Fruit fly (Drosophila melanogaster) ovary, adult (tissue): Measurements from ENCODE around the gene Sp212.

Experiments used
- CG17801 ChIP-seq: fragments of 200-800 bp; optimal IDR thresholded peaks from 2 replicates; lab custom pipeline; 2019; ENCODE audit warnings: missing biosample characterization, mild to moderate bottlenecking, missing genetic modification characterization, moderate library complexity; ENCODE audit not compliant: partially characterized antibody

Gene Sp212

dm6 chr3R:14224105-14224574 is at the start of gene Sp212:
Sp212 (minus strand) TSS chr3R:14224155.
- TF ChIP-seq CG17801 (GFP tag; lab: Kevin White, UChicago): no peak

dm6 chr3R:14262087-14262486 is 38.1 kb upstream of the Sp212 start, which contains the start of the genes CG14839 and CG14841:
CG14839 (plus strand) TSS chr3R:14262387.
CG14841 (minus strand) TSS chr3R:14262418.
- TF ChIP-seq CG17801 (GFP tag; lab: Kevin White, UChicago): no peak

dm6 chr3R:14261113-14261512 is 37.2 kb upstream of the Sp212 start, which contains the start of gene CG14840:
CG14840 (minus strand) TSS chr3R:14261213.
- TF ChIP-seq CG17801 (GFP tag; lab: Kevin White, UChicago): no peak

dm6 chr3R:14259821-14260220 is 35.9 kb upstream of the Sp212 start, which contains the start of gene MetRS-m:
MetRS-m (minus strand) TSS chr3R:14259991.
- TF ChIP-seq CG17801 (GFP tag; lab: Kevin White, UChicago): no peak

dm6 chr3R:14255808-14256207 is 31.9 kb upstream of the Sp212 start, which contains the start of gene CG43179:
CG43179 (plus strand) TSS chr3R:14256108.
- no peak for TF ChIP-seq CG17801 (GFP tag; lab: Kevin White, UChicago)

- no peak for TF ChIP-seq CG17801 (GFP tag; lab: Kevin White, UChicago)
Measured at dm6 chr3R:14245371-14245770, 21.4 kb upstream of the Sp212 start, which contains the start of gene CG9616. CG9616 (minus strand) TSS chr3R:14245471.

dm6 chr3R:14244577-14244976 is 20.6 kb upstream of the Sp212 start, which contains the start of gene CG43291:
CG43291 (minus strand) TSS chr3R:14244677.
- no peak for TF ChIP-seq CG17801 (GFP tag; lab: Kevin White, UChicago)

- no peak for TF ChIP-seq CG17801 (GFP tag; lab: Kevin White, UChicago)
Measured at dm6 chr3R:14229045-14229444, 5.1 kb upstream of the Sp212 start, which contains the start of gene CG9624. CG9624 (minus strand) TSS chr3R:14229145.

- no peak for TF ChIP-seq CG17801 (GFP tag; lab: Kevin White, UChicago)
Measured at dm6 chr3R:14226662-14227061, 2.7 kb upstream of the Sp212 start, which contains the start of gene CG9631. CG9631 (minus strand) TSS chr3R:14226762.

- no peak for TF ChIP-seq CG17801 (GFP tag; lab: Kevin White, UChicago)
Measured at dm6 chr3R:14221484-14221883, 2.5 kb downstream of the Sp212 start, which contains the start of gene CG33109. CG33109 (minus strand) TSS chr3R:14221584.

- no peak for TF ChIP-seq CG17801 (GFP tag; lab: Kevin White, UChicago)
Measured at dm6 chr3R:14220105-14220504, 3.9 kb downstream of the Sp212 start, which contains the start of gene CG31326. CG31326 (minus strand) TSS chr3R:14220205.

dm6 chr3R:14217839-14218238 is 6.1 kb downstream of the Sp212 start, which contains the start of gene CG9649:
CG9649 (minus strand) TSS chr3R:14217882.
- TF ChIP-seq CG17801 (GFP tag; lab: Kevin White, UChicago): no peak

- TF ChIP-seq CG17801 (GFP tag; lab: Kevin White, UChicago): no peak
Measured at dm6 chr3R:14214776-14215175, 9.2 kb downstream of the Sp212 start, which contains the start of gene Dop1R1. Dop1R1 (minus strand) TSS chr3R:14214810.
